Fruit fly (Drosophila melanogaster) whole organism, adult: ENCODE measurements around the gene CG15864.

Experiments used
- CG11617 ChIP-seq: fragments of 200-800 bp; sonication (Bioruptor generic); optimal IDR thresholded peaks from 2 replicates; lab custom pipeline; 2017; ENCODE audit warnings: mild to moderate bottlenecking, missing biosample characterization, missing genetic modification reagents, missing genetic modification characterization
- CG12768 ChIP-seq: fragments of 200-800 bp; sonication (Bioruptor generic); optimal IDR thresholded peaks from 2 replicates; lab custom pipeline; 2017; ENCODE audit warnings: missing biosample characterization, missing genetic modification characterization, mild to moderate bottlenecking, moderate library complexity, missing genetic modification reagents
- CG14711 ChIP-seq: fragments of 200-800 bp; sonication (Bioruptor generic); optimal IDR thresholded peaks from 2 replicates; lab custom pipeline; 2018; ENCODE audit warnings: missing biosample characterization, mild to moderate bottlenecking, missing genetic modification characterization, moderate library complexity
- CG1620 ChIP-seq: fragments of 200-800 bp; sonication (Bioruptor generic); optimal IDR thresholded peaks from 2 replicates; lab custom pipeline; 2016; ENCODE audit warnings: missing biosample characterization, missing genetic modification characterization
- CG33017 ChIP-seq: fragments of 200-800 bp; sonication (Bioruptor generic); optimal IDR thresholded peaks from 2 replicates; lab custom pipeline; 2018; ENCODE audit warnings: missing biosample characterization, mild to moderate bottlenecking, missing genetic modification characterization, moderate library complexity
- CG5204 ChIP-seq: fragments of 200-800 bp; sonication (Bioruptor generic); optimal IDR thresholded peaks from 2 replicates; lab custom pipeline; 2016; ENCODE audit warnings: missing biosample characterization, missing genetic modification characterization
- CG7045 ChIP-seq: fragments of 200-800 bp; sonication (Bioruptor generic); optimal IDR thresholded peaks from 2 replicates; lab custom pipeline; 2017; ENCODE audit warnings: missing biosample characterization, mild to moderate bottlenecking, missing genetic modification characterization
- CG7101 ChIP-seq: fragments of 200-800 bp; sonication (Bioruptor generic); optimal IDR thresholded peaks from 2 replicates; lab custom pipeline; 2018; ENCODE audit warnings: missing biosample characterization, mild to moderate bottlenecking, missing genetic modification characterization, moderate library complexity
- Clk ChIP-seq: fragments of 200-800 bp; sonication (Bioruptor generic); optimal IDR thresholded peaks from 2 replicates; lab custom pipeline; 2017; ENCODE audit warnings: missing biosample characterization, missing genetic modification characterization
- Crg-1 ChIP-seq: fragments of 200-800 bp; sonication (Bioruptor generic); optimal IDR thresholded peaks from 2 replicates; lab custom pipeline; 2016; ENCODE audit warnings: missing biosample characterization, missing genetic modification characterization
- Hr96 ChIP-seq: fragments of 200-800 bp; sonication (Bioruptor generic); optimal IDR thresholded peaks from 2 replicates; lab custom pipeline; 2016; ENCODE audit warnings: missing biosample characterization, missing genetic modification characterization
- Mnt ChIP-seq: fragments of 200-800 bp; sonication (Bioruptor generic); optimal IDR thresholded peaks from 2 replicates; lab custom pipeline; 2016; ENCODE audit warnings: missing biosample characterization, mild to moderate bottlenecking, missing genetic modification characterization
- bab1 ChIP-seq: fragments of 200-800 bp; sonication (Bioruptor generic); optimal IDR thresholded peaks from 3 replicates; lab custom pipeline; 2019; ENCODE audit warnings: missing biosample characterization, mild to moderate bottlenecking, missing genetic modification characterization, moderate library complexity
- cic ChIP-seq: fragments of 200-800 bp; sonication (Bioruptor generic); optimal IDR thresholded peaks from 2 replicates; lab custom pipeline; 2017; ENCODE audit warnings: missing biosample characterization, mild to moderate bottlenecking, missing genetic modification characterization, moderate library complexity
- cnc ChIP-seq, 2 experiments: fragments of >200 bp; optimal IDR thresholded peaks; 2 replicates each; lab custom pipeline; 2017
- kay ChIP-seq: fragments of 200-800 bp; sonication (Bioruptor generic); peaks from one replicate; lab custom pipeline; 2016; ENCODE audit warnings: missing biosample characterization, missing genetic modification characterization, borderline replicate concordance
- ovo ChIP-seq: fragments of 200-800 bp; sonication (Bioruptor generic); optimal IDR thresholded peaks from 2 replicates; lab custom pipeline; 2016; ENCODE audit warnings: missing biosample characterization, missing genetic modification characterization
- pad ChIP-seq: fragments of 200-800 bp; sonication (Bioruptor generic); optimal IDR thresholded peaks from 3 replicates; lab custom pipeline; 2017; ENCODE audit warnings: missing biosample characterization, missing genetic modification characterization, mild to moderate bottlenecking, moderate library complexity, missing genetic modification reagents
- tj ChIP-seq: fragments of 200-800 bp; sonication (Bioruptor generic); optimal IDR thresholded peaks from 3 replicates; lab custom pipeline; 2017; ENCODE audit warnings: missing biosample characterization, mild to moderate bottlenecking, missing genetic modification characterization, moderate library complexity
- toe ChIP-seq: fragments of 200-800 bp; sonication (Bioruptor generic); optimal IDR thresholded peaks from 2 replicates; lab custom pipeline; 2016; ENCODE audit warnings: missing biosample characterization, missing genetic modification characterization

The CG15864 gene

dm6 chr3R:8233864-8234263, 14.4 kb upstream of the CG15864 start:
- TF ChIP-seq CG7101 (tag; lab: Kevin White, UChicago) (no peak), ovo (GFP tag; lab: Kevin White, UChicago) (no peak), cnc (optimal IDR thresholded peaks at IDR 0.05; lab: Kevin White, UChicago) (no peak), pad (GFP tag; lab: Kevin White, UChicago) (no peak), tj (GFP tag; lab: Kevin White, UChicago) (no peak), CG14711 (tag; lab: Kevin White, UChicago) (no peak), Hr96 (GFP tag; lab: Kevin White, UChicago) (no peak), CG7045 (GFP tag; lab: Kevin White, UChicago) (no peak), Crg-1 (no peak), kay (GFP tag; lab: Kevin White, UChicago) (no peak), toe (no peak), CG1620 (no peak), bab1 (GFP tag; lab: Kevin White, UChicago) (no peak)

- TF ChIP-seq cic (GFP tag; lab: Kevin White, UChicago) (peak; percentile 36), CG12768 (GFP tag; lab: Kevin White, UChicago) (peak; percentile 94), tj (GFP tag; lab: Kevin White, UChicago) (peak; percentile 80), bab1 (GFP tag; lab: Kevin White, UChicago) (peak; percentile 86), Mnt (peak; percentile 53), CG14711 (tag; lab: Kevin White, UChicago) (peak; percentile 73), Hr96 (GFP tag; lab: Kevin White, UChicago) (peak; percentile 89), ovo (GFP tag; lab: Kevin White, UChicago) (peak; percentile 60), pad (GFP tag; lab: Kevin White, UChicago) (peak; percentile 75), Clk (GFP tag; lab: Kevin White, UChicago) (peak; percentile 80), CG1620 (peak; percentile 67), CG5204 (GFP tag; lab: Kevin White, UChicago) (peak; percentile 93), cnc (optimal IDR thresholded peaks at IDR 0.05; lab: Kevin White, UChicago) (no peak), Crg-1 (peak; percentile 80), kay (GFP tag; lab: Kevin White, UChicago) (peak; percentile 99), CG33017 (tag; lab: Kevin White, UChicago) (peak; percentile 85), CG7045 (GFP tag; lab: Kevin White, UChicago) (peak; percentile 92), CG11617 (GFP tag; lab: Kevin White, UChicago) (peak; percentile 97), toe (peak; percentile 90), CG7101 (tag; lab: Kevin White, UChicago) (peak; percentile 87)
Observed at dm6 chr3R:8239472-8240301, 8.6 kb upstream of the CG15864 start.

dm6 chr3R:8240302-8240682, 7.9 kb upstream of the CG15864 start, which contains the start of gene Ada2b:
Ada2b (minus strand) TSS chr3R:8240515.
- peak; percentile 33 for TF ChIP-seq Mnt
- TF ChIP-seq pad (GFP tag; lab: Kevin White, UChicago) = no peak

- TF ChIP-seq CG14711 (tag; lab: Kevin White, UChicago) (peak; percentile 78), tj (GFP tag; lab: Kevin White, UChicago) (peak; percentile 53), cic (GFP tag; lab: Kevin White, UChicago) (peak; percentile 31), CG1620 (peak; percentile 62), ovo (GFP tag; lab: Kevin White, UChicago) (peak; percentile 5), Hr96 (GFP tag; lab: Kevin White, UChicago) (peak; percentile 70), Mnt (peak; percentile 75), CG33017 (tag; lab: Kevin White, UChicago) (peak; percentile 57), CG5204 (GFP tag; lab: Kevin White, UChicago) (peak; percentile 59), CG7101 (tag; lab: Kevin White, UChicago) (peak; percentile 62), CG11617 (GFP tag; lab: Kevin White, UChicago) (peak; percentile 75), CG7045 (GFP tag; lab: Kevin White, UChicago) (peak; percentile 39), Crg-1 (peak; percentile 53), bab1 (GFP tag; lab: Kevin White, UChicago) (peak; percentile 78), Clk (GFP tag; lab: Kevin White, UChicago) (peak; percentile 38), kay (GFP tag; lab: Kevin White, UChicago) (peak; percentile 96), pad (GFP tag; lab: Kevin White, UChicago) (peak; percentile 37), cnc (optimal IDR thresholded peaks at IDR 0.05; lab: Kevin White, UChicago) (peak; percentile 90 to 95), CG12768 (GFP tag; lab: Kevin White, UChicago) (peak; percentile 21), toe (peak; percentile 83)
Observed at dm6 chr3R:8243720-8244119, 4.5 kb upstream of the CG15864 start, which contains the start of the genes CG9636, CG18749 and CG33722. CG9636 (minus strand) TSS chr3R:8243792. CG18749 (plus strand) TSS chr3R:8244055. CG33722 (plus strand) TSS chr3R:8244055.

- no peak for TF ChIP-seq ovo (GFP tag; lab: Kevin White, UChicago)
- TF ChIP-seq bab1 (GFP tag; lab: Kevin White, UChicago) = no peak
- no peak for TF ChIP-seq Hr96 (GFP tag; lab: Kevin White, UChicago)
- TF ChIP-seq CG12768 (GFP tag; lab: Kevin White, UChicago) = no peak
Observed at dm6 chr3R:8250166-8250733, 2.0 kb downstream of the CG15864 start, which contains the start of gene mtg. mtg (plus strand) TSS chr3R:8250497.
